Fruit fly (Drosophila melanogaster) whole organism, embryonic: ENCODE results near the gene NitFhit.

Source experiments
- Bteb2 ChIP-seq: fragments of 200-800 bp; sonication (Bioruptor generic); optimal IDR thresholded peaks from 2 replicates; lab custom pipeline; 2016; ENCODE audit warnings: missing biosample characterization, missing genetic modification characterization
- CG10321 ChIP-seq: fragments of 200-800 bp; sonication (Bioruptor generic); IDR thresholded peaks from 2 replicates; pipeline ENCODE4 v1.3.6; 2022; ENCODE audit warnings: missing biosample characterization, missing genetic modification characterization
- CG11456 ChIP-seq: fragments of 200-800 bp; sonication (Bioruptor generic); IDR thresholded peaks from 3 replicates; pipeline ENCODE4 v1.3.6; 2022; ENCODE audit warnings: missing biosample characterization, missing genetic modification characterization
- CG14014 ChIP-seq: fragments of 200-800 bp; sonication (Bioruptor generic); IDR thresholded peaks from 2 replicates; pipeline ENCODE4 v1.3.6; 2022; ENCODE audit warnings: missing biosample characterization, missing genetic modification characterization
- CG14667 ChIP-seq: fragments of 200-800 bp; sonication (Bioruptor generic); IDR thresholded peaks from 2 replicates; pipeline ENCODE4 v1.3.6; 2022; ENCODE audit warnings: missing biosample characterization, missing genetic modification characterization
- CG17568 ChIP-seq: fragments of 200-800 bp; sonication (Bioruptor generic); optimal IDR thresholded peaks from 2 replicates; lab custom pipeline; 2018; ENCODE audit warnings: missing biosample characterization, mild to moderate bottlenecking, missing genetic modification characterization, moderate library complexity
- CG17802 ChIP-seq: fragments of 200-800 bp; sonication (Bioruptor generic); optimal IDR thresholded peaks from 2 replicates; lab custom pipeline; 2018; ENCODE audit warnings: missing biosample characterization, mild to moderate bottlenecking, missing genetic modification characterization, moderate library complexity
- CG3065 ChIP-seq: fragments of 200-800 bp; sonication (Bioruptor generic); optimal IDR thresholded peaks from 2 replicates; lab custom pipeline; 2016; ENCODE audit warnings: missing biosample characterization, missing genetic modification characterization
- CG31388 ChIP-seq: fragments of 200-800 bp; sonication (Bioruptor generic); optimal IDR thresholded peaks from 2 replicates; lab custom pipeline; 2016; ENCODE audit warnings: missing biosample characterization, missing genetic modification characterization
- CG31441 ChIP-seq: fragments of 200-800 bp; sonication (Bioruptor generic); IDR thresholded peaks from 2 replicates; pipeline ENCODE4 v1.3.6; 2022; ENCODE audit warnings: missing biosample characterization, missing genetic modification characterization
- CG4360 ChIP-seq: fragments of 200-800 bp; sonication (Bioruptor generic); IDR thresholded peaks from 2 replicates; pipeline ENCODE4 v1.3.6; 2022; ENCODE audit warnings: missing biosample characterization, missing genetic modification characterization
- CG5245 ChIP-seq: fragments of 200-800 bp; sonication (Bioruptor generic); optimal IDR thresholded peaks from 3 replicates; lab custom pipeline; 2016; ENCODE audit warnings: missing biosample characterization, missing genetic modification characterization
- CG5953 ChIP-seq: fragments of 200-800 bp; sonication (Bioruptor generic); IDR thresholded peaks from 2 replicates; pipeline ENCODE4 v1.3.6; 2022; ENCODE audit warnings: missing biosample characterization, missing genetic modification characterization
- CG7556 ChIP-seq: fragments of 200-800 bp; sonication (Bioruptor generic); optimal IDR thresholded peaks from 2 replicates; lab custom pipeline; 2017; ENCODE audit warnings: missing biosample characterization, mild to moderate bottlenecking, missing genetic modification characterization
- CG7963 ChIP-seq: fragments of 200-800 bp; sonication (Bioruptor generic); IDR thresholded peaks from 3 replicates; pipeline ENCODE4 v1.3.6; 2022; ENCODE audit warnings: missing biosample characterization, missing genetic modification characterization; ENCODE audit not compliant: partially characterized antibody
- CG8388 ChIP-seq: fragments of 200-800 bp; sonication (Bioruptor generic); optimal IDR thresholded peaks from 2 replicates; lab custom pipeline; 2019; ENCODE audit warnings: missing biosample characterization, mild to moderate bottlenecking, missing genetic modification characterization, moderate library complexity
- CkIIα-i1 ChIP-seq: fragments of 200-800 bp; sonication (Bioruptor generic); IDR thresholded peaks from 2 replicates; pipeline ENCODE4 v1.3.6; 2022; ENCODE audit warnings: missing biosample characterization, missing genetic modification characterization
- Dbx ChIP-seq: fragments of 200-800 bp; sonication (Bioruptor generic); IDR thresholded peaks from 3 replicates; pipeline ENCODE4 v1.3.6; 2022; ENCODE audit warnings: missing biosample characterization, missing genetic modification characterization
- Ets97D ChIP-seq: fragments of 200-800 bp; sonication (Bioruptor generic); optimal IDR thresholded peaks from 3 replicates; lab custom pipeline; 2016; ENCODE audit warnings: missing biosample characterization, missing genetic modification characterization
- Fer2 ChIP-seq: fragments of 200-800 bp; sonication (Bioruptor generic); optimal IDR thresholded peaks from 2 replicates; lab custom pipeline; 2018; ENCODE audit warnings: missing biosample characterization, mild to moderate bottlenecking, missing genetic modification characterization, moderate library complexity
- Hand ChIP-seq: fragments of 200-800 bp; sonication (Bioruptor generic); optimal IDR thresholded peaks from 2 replicates; lab custom pipeline; 2017; ENCODE audit warnings: mild to moderate bottlenecking, missing biosample characterization, missing genetic modification reagents, missing genetic modification characterization
- Hsf ChIP-seq: fragments of 200-800 bp; sonication (Bioruptor generic); optimal IDR thresholded peaks from 3 replicates; lab custom pipeline; 2016; ENCODE audit warnings: missing biosample characterization, missing genetic modification characterization
- Med ChIP-seq: fragments of 200-800 bp; sonication (Bioruptor generic); peaks from one replicate; lab custom pipeline; 2016; ENCODE audit warnings: missing biosample characterization, missing genetic modification characterization, mild to moderate bottlenecking, inconsistent platforms, moderate library complexity
- Neu2 ChIP-seq: fragments of 200-800 bp; sonication (Bioruptor generic); optimal IDR thresholded peaks from 3 replicates; lab custom pipeline; 2016; ENCODE audit warnings: missing biosample characterization, missing genetic modification characterization, borderline replicate concordance
- Nf-YC ChIP-seq: fragments of 200-800 bp; optimal IDR thresholded peaks from 3 replicates; lab custom pipeline; 2019; ENCODE audit warnings: missing biosample characterization, mild to moderate bottlenecking, missing genetic modification characterization, moderate library complexity
- Oli ChIP-seq: fragments of 200-800 bp; sonication (Bioruptor generic); optimal IDR thresholded peaks from 2 replicates; lab custom pipeline; 2018; ENCODE audit warnings: missing biosample characterization, mild to moderate bottlenecking, missing genetic modification characterization, moderate library complexity
- Rfx ChIP-seq: fragments of 200-800 bp; sonication (Bioruptor generic); IDR thresholded peaks from 2 replicates; pipeline ENCODE4 v1.3.6; 2022; ENCODE audit warnings: missing biosample characterization, missing genetic modification characterization
- Sox100B ChIP-seq: fragments of 200-800 bp; sonication (Bioruptor generic); optimal IDR thresholded peaks from 3 replicates; lab custom pipeline; 2018; ENCODE audit warnings: missing biosample characterization, mild to moderate bottlenecking, missing genetic modification characterization
- Usf ChIP-seq: fragments of 200-800 bp; sonication (Bioruptor generic); optimal IDR thresholded peaks from 2 replicates; lab custom pipeline; 2017; ENCODE audit warnings: missing genotype, missing biosample characterization, missing genetic modification characterization
- Xbp1 ChIP-seq: fragments of 200-800 bp; sonication (Bioruptor generic); optimal IDR thresholded peaks from 3 replicates; lab custom pipeline; 2016; ENCODE audit warnings: missing biosample characterization, mild to moderate bottlenecking, missing genetic modification characterization
- ato ChIP-seq: fragments of 200-800 bp; sonication (Bioruptor generic); IDR thresholded peaks from 2 replicates; pipeline ENCODE4 v1.3.6; 2022; ENCODE audit warnings: missing biosample characterization, missing genetic modification characterization; ENCODE audit not compliant: partially characterized antibody
- chn ChIP-seq: fragments of 200-800 bp; sonication (Bioruptor generic); optimal IDR thresholded peaks from 2 replicates; lab custom pipeline; 2016; ENCODE audit warnings: missing biosample characterization, missing genetic modification characterization
- croc ChIP-seq: fragments of 200-800 bp; sonication (Bioruptor generic); conservative IDR thresholded peaks from 3 replicates; pipeline ENCODE4 v1.3.6; 2022; ENCODE audit warnings: missing biosample characterization, missing genetic modification characterization
- dan ChIP-seq: fragments of 200-800 bp; sonication (Bioruptor generic); IDR thresholded peaks from 2 replicates; pipeline ENCODE4 v1.3.6; 2022; ENCODE audit warnings: missing biosample characterization, missing genetic modification characterization
- danr ChIP-seq: fragments of 200-800 bp; sonication (Bioruptor generic); IDR thresholded peaks from 2 replicates; pipeline ENCODE4 v1.3.6; 2022; ENCODE audit warnings: missing biosample characterization, missing genetic modification characterization
- dati ChIP-seq: fragments of 200-800 bp; sonication (Bioruptor generic); IDR thresholded peaks from 2 replicates; pipeline ENCODE4 v1.3.6; 2022; ENCODE audit warnings: missing biosample characterization, missing genetic modification characterization
- dm ChIP-seq: fragments of 200-800 bp; sonication (Bioruptor generic); optimal IDR thresholded peaks from 3 replicates; lab custom pipeline; 2016; ENCODE audit warnings: missing biosample characterization, missing genetic modification characterization
- en ChIP-seq: fragments of 200-800 bp; sonication (Bioruptor generic); optimal IDR thresholded peaks from 2 replicates; lab custom pipeline; 2016; ENCODE audit warnings: missing biosample characterization, missing genetic modification characterization
- fd3F ChIP-seq: fragments of 200-800 bp; sonication (Bioruptor generic); optimal IDR thresholded peaks from 2 replicates; lab custom pipeline; 2018; ENCODE audit warnings: missing biosample characterization, mild to moderate bottlenecking, missing genetic modification characterization, moderate library complexity
- fd96Cb ChIP-seq: fragments of 200-800 bp; sonication (Bioruptor generic); optimal IDR thresholded peaks from 2 replicates; lab custom pipeline; 2018; ENCODE audit warnings: missing biosample characterization, mild to moderate bottlenecking, missing genetic modification characterization, moderate library complexity
- lab ChIP-seq: fragments of 200-800 bp; sonication (Bioruptor generic); optimal IDR thresholded peaks from 3 replicates; lab custom pipeline; 2017; ENCODE audit warnings: missing biosample characterization, missing genetic modification characterization, mild to moderate bottlenecking, moderate library complexity, missing genetic modification reagents
- lola ChIP-seq, 3 experiments: fragments of >200 bp in 2 of 3; fragments of 200-800 bp in 1 of 3; sonication (Bioruptor generic) in 1 of 3; optimal IDR thresholded peaks; 2 replicates each; lab custom pipeline; 2017 to 2019; ENCODE audit warnings: missing biosample characterization in 3 of 3, missing genetic modification characterization in 3 of 3, mild to moderate bottlenecking in 1 of 3, moderate library complexity in 1 of 3
- mam ChIP-seq: fragments of 200-800 bp; sonication (Bioruptor generic); optimal IDR thresholded peaks from 3 replicates; lab custom pipeline; 2016; ENCODE audit warnings: missing biosample characterization, missing genetic modification characterization
- odd ChIP-seq: fragments of 200-800 bp; sonication (Bioruptor generic); optimal IDR thresholded peaks from 2 replicates; lab custom pipeline; 2017; ENCODE audit warnings: missing biosample characterization, mild to moderate bottlenecking, missing genetic modification characterization
- pita ChIP-seq: fragments of 200-800 bp; sonication (Bioruptor generic); optimal IDR thresholded peaks from 2 replicates; lab custom pipeline; 2017; ENCODE audit warnings: missing biosample characterization, mild to moderate bottlenecking, missing genetic modification characterization
- row ChIP-seq: fragments of 200-800 bp; sonication (Bioruptor generic); IDR thresholded peaks from 3 replicates; pipeline ENCODE4 v1.3.6; 2022; ENCODE audit warnings: missing biosample characterization, missing genetic modification characterization
- seq ChIP-seq: fragments of 200-800 bp; sonication (Bioruptor generic); IDR thresholded peaks from 2 replicates; pipeline ENCODE4 v1.3.6; 2022; ENCODE audit warnings: missing biosample characterization, missing genetic modification characterization
- slp2 ChIP-seq: fragments of 200-800 bp; sonication (Bioruptor generic); optimal IDR thresholded peaks from 2 replicates; lab custom pipeline; 2016; ENCODE audit warnings: missing biosample characterization, missing genetic modification characterization
- sob ChIP-seq: fragments of 200-800 bp; sonication (Bioruptor generic); IDR thresholded peaks from 2 replicates; pipeline ENCODE4 v1.3.6; 2022; ENCODE audit warnings: missing biosample characterization, missing genetic modification characterization
- sr ChIP-seq: fragments of 200-800 bp; sonication (Bioruptor generic); IDR thresholded peaks from 3 replicates; pipeline ENCODE4 v1.3.6; 2022; ENCODE audit warnings: missing biosample characterization, missing genetic modification characterization
- wor ChIP-seq: fragments of 200-800 bp; sonication (Bioruptor generic); IDR thresholded peaks from 2 replicates; pipeline ENCODE4 v1.3.6; 2022; ENCODE audit warnings: missing biosample characterization, missing genetic modification characterization

The NitFhit gene

DNA sequence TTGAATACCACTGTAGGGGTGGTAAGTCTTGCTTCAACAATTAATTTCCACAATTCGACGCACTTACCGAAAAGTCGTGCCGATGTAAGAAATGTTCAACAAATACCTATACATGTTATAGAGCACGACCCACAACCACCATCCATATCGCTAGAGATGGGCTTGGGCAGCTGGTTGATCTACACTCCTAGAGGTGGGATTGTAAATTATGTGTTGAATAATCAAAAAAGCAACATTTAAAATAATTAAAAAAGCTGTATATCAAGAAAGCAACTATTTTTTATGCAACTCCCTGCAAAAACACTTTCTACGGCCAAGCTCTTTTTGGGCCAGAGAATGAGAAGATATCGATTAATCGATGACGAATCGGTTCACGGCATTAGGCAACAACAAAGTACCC, 19.3 kb upstream of the NitFhit start, which contains the start of the genes CG34140, Mkp and Mtch (continued):
- TF ChIP-seq slp2 (GFP tag; lab: Kevin White, UChicago) (peak; percentile 70), sob (GFP tag; lab: Robert Waterston, UW) (peak; percentile 84), odd (GFP tag; lab: Kevin White, UChicago) (no peak), chn (peak; percentile 94), Fer2 (tag; lab: Kevin White, UChicago) (peak; percentile 64), CG31388 (peak; percentile 54), CkIIα-i1 (GFP tag; lab: Robert Waterston, UW) (no peak), dati (GFP tag; lab: Robert Waterston, UW) (no peak), CG14014 (GFP tag; lab: Robert Waterston, UW) (peak; percentile 77), Med (peak; percentile 99), lola (GFP tag; optimal IDR thresholded peaks at IDR 0.05; lab: Kevin White, UChicago) (peak in 1 of 3 experiments; percentile 82), Sox100B (GFP tag; lab: Kevin White, UChicago) (no peak), mam (GFP tag; lab: Kevin White, UChicago) (peak; percentile 93), Xbp1 (peak; percentile 94), dan (GFP tag; lab: Robert Waterston, UW) (peak; percentile 46; the same call in 1 of the 2 replicates), fd3F (GFP tag; lab: Kevin White, UChicago) (peak; percentile 71), en (GFP tag; lab: Kevin White, UChicago) (peak; percentile 69), CG3065 (GFP tag; lab: Kevin White, UChicago) (peak; percentile 50), CG17802 (peak; percentile 14), CG7963 (GFP tag; lab: Robert Waterston, UW) (peak; percentile 54; the same call in 2 of the 3 replicates), CG31441 (GFP tag; lab: Robert Waterston, UW) (no peak), row (peak; percentile 94), Hsf (GFP tag; lab: Kevin White, UChicago) (peak; percentile 89), CG10321 (GFP tag; lab: Robert Waterston, UW) (0 out of 2 replicates have a peak, but pooled peaks have one; percentile 26), CG5245 (GFP tag; lab: Kevin White, UChicago) (peak; percentile 69), CG11456 (peak; percentile 82), CG4360 (peak; percentile 71), Nf-YC (no peak), CG5953 (no peak), CG8388 (GFP tag; lab: Kevin White, UChicago) (peak; percentile 77), wor (GFP tag; lab: Robert Waterston, UW) (peak; percentile 57), croc (GFP tag; lab: Robert Waterston, UW) (peak; percentile 59), danr (peak; percentile 76), Oli (no peak), sr (GFP tag; lab: Robert Waterston, UW) (0 out of 3 replicates have a peak, but pooled peaks have one; percentile 3), fd96Cb (tag; lab: Kevin White, UChicago) (peak; percentile 69), pita (GFP tag; lab: Kevin White, UChicago) (no peak), Rfx (GFP tag; lab: Robert Waterston, UW) (peak; percentile 87), lab (GFP tag; lab: Kevin White, UChicago) (no peak), Usf (GFP tag; lab: Kevin White, UChicago) (peak; percentile 32), CG14667 (GFP tag; lab: Robert Waterston, UW) (peak; percentile 70), dm (GFP tag; lab: Kevin White, UChicago) (peak; percentile 85), Neu2 (peak; percentile 60), Ets97D (GFP tag; lab: Kevin White, UChicago) (peak; percentile 86), CG7556 (GFP tag; lab: Kevin White, UChicago) (peak; percentile 74), Dbx (GFP tag; lab: Robert Waterston, UW) (peak; percentile 89), CG17568 (GFP tag; lab: Kevin White, UChicago) (no peak), Hand (GFP tag; lab: Kevin White, UChicago) (peak; percentile 58), seq (peak; percentile 48; the same call in 1 of the 2 replicates), Bteb2 (GFP tag; lab: Kevin White, UChicago) (peak; percentile 82), ato (GFP tag; lab: Robert Waterston, UW) (peak; percentile 73)
